Worm (Caenorhabditis elegans) whole organism, L2 larva: ENCODE measurements around the gene nprl-3.

Experiments
- ceh-16 ChIP-seq: fragments of 150-350 bp; optimal IDR thresholded peaks from 2 replicates; lab custom pipeline; 2014; ENCODE audit warnings: missing biosample characterization, missing genetic modification characterization
- dmd-4 ChIP-seq: sonication (generic microtip); optimal IDR thresholded peaks from 2 replicates; lab custom pipeline; 2017; ENCODE audit warnings: missing biosample characterization, missing genetic modification characterization
- nhr-10 ChIP-seq: sonication (generic microtip); optimal IDR thresholded peaks from 2 replicates; lab custom pipeline; 2017; ENCODE audit warnings: missing biosample characterization, missing genetic modification characterization
- nhr-237 ChIP-seq: fragments of 150-350 bp; optimal IDR thresholded peaks from 2 replicates; lab custom pipeline; 2014; ENCODE audit warnings: missing biosample characterization, missing genetic modification characterization
- snpc-4 ChIP-seq: fragments of 150-350 bp; optimal IDR thresholded peaks from 2 replicates; lab custom pipeline; 2014; ENCODE audit warnings: missing biosample characterization, missing genetic modification characterization

DNA sequence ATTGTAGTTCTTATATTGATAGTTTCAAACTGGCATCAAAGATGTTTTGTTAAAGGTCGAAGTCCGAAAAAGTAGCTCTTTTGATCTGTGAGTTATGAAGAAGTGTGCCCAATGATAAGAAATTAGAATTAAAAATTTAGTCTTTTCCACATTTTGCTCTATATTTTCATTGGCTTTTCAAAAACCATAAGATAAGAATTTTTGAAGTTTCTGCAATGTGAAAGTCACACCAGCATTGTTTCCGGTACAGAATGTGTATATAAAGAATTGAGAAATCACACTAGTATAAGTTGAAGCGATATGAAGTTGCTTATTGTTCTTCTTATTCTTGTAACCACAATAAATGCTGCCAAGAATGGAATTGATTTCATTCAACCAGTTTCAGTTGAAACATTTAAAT is 35.2 kb downstream of the nprl-3 start, which contains the start of gene lys-10:
- TF ChIP-seq ceh-16 (tag; lab: Kevin White, UChicago) = no peak
- no peak for TF ChIP-seq nhr-10 (tag; lab: Kevin White, UChicago)
- TF ChIP-seq snpc-4 (tag; lab: Kevin White, UChicago) = no peak
- no peak for TF ChIP-seq dmd-4 (tag; lab: Kevin White, UChicago)
- TF ChIP-seq nhr-237 (tag; lab: Kevin White, UChicago) = no peak
